Worm (Caenorhabditis elegans): ENCODE measurements around the gene gem-1.

gem-1 gene

DNA sequence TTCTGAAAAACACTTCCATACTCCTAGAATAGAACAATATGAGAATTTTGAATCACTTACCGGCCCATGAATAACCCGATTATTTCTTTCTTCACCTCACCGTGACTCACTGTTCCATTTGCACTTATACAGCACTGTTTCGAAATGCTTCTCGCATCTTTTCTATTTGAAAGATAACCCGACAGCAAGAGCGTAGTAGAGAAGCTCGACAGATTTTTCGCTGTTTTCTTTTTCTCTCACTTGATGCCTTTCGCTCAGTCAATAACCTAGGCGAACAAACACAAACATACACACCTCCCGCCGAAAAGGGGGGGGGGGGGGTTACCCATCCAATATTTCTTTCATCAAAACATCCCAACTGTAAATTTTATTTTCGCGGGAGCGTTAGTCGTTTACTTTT, 24.5 kb upstream of the gem-1 start:
- peak; percentile 35 for TF ChIP-seq pha-4 (tag; optimal IDR thresholded peaks at IDR 0.05)
- no peak for TF ChIP-seq blmp-1 (tag; optimal IDR thresholded peaks at IDR 0.05)

- no peak for TF ChIP-seq mab-5 (tag; optimal IDR thresholded peaks at IDR 0.05)
- no peak for TF ChIP-seq unc-120 (tag; optimal IDR thresholded peaks at IDR 0.05; ENCODE audit: poor library complexity, severe bottlenecking)
- no peak for TF ChIP-seq lin-13 (tag; optimal IDR thresholded peaks at IDR 0.05)
- no peak for TF ChIP-seq drap-1 (GFP tag; optimal IDR thresholded peaks at IDR 0.05)
- TF ChIP-seq sptf-1 (tag; optimal IDR thresholded peaks at IDR 0.05): no peak
These were observed 22.4 kb upstream of the gem-1 start, which contains the start of gene F02C12.2 for ce11 chrX:13399221-13399620. Gene F02C12.2, minus strand, starts transcription at chrX:13399321.

DNA sequence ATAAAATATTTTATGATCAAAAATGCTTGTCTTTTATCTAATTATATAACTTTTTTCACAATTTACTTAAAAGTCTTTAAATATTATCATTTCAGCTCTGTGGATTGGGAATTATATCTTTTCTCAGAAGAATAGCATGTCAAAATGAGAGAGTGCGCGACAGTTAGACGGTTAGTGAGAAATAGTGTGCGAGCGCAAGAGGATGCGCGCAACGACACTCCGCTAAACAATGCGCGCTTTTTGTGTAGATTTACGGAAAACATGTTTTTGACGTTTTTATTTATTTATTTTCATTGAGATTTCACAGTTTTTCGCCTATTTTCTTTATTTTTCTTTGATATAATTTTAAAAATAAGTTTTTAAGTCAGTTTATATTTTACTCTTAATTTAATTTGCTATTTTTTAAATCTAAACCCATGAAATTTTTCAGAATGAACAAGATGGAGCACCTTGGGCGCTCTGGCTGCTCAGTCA, 19.8 kb upstream of the gem-1 start, which contains the start of gene F02C12.3:
Gene F02C12.3, plus strand, starts transcription at position 424 of the 474 bp plus-strand sequence.
- TF ChIP-seq ces-1 (GFP tag; optimal IDR thresholded peaks at IDR 0.05) (peak; percentile 67), mab-5 (tag; optimal IDR thresholded peaks at IDR 0.05) (peak; percentile 4), ceh-39 (tag; optimal IDR thresholded peaks at IDR 0.05) (no peak), sem-2 (GFP tag; optimal IDR thresholded peaks at IDR 0.05) (no peak), nhr-76 (tag; optimal IDR thresholded peaks at IDR 0.05) (no peak), mep-1 (tag; optimal IDR thresholded peaks at IDR 0.05) (peak; percentile 65), pha-4 (tag; optimal IDR thresholded peaks at IDR 0.05) (peak; percentile 79), nhr-2 (tag; optimal IDR thresholded peaks at IDR 0.05) (peak; percentile 13), lin-13 (tag; optimal IDR thresholded peaks at IDR 0.05) (no peak), nhr-237 (tag; optimal IDR thresholded peaks at IDR 0.05) (peak; percentile 74), snpc-4 (tag; optimal IDR thresholded peaks at IDR 0.05) (no peak), lsy-2 (tag; optimal IDR thresholded peaks at IDR 0.05) (peak; percentile 50)

- TF ChIP-seq unc-39 (tag; optimal IDR thresholded peaks at IDR 0.05): no peak
- TF ChIP-seq unc-120 (tag; optimal IDR thresholded peaks at IDR 0.05; ENCODE audit: poor library complexity, severe bottlenecking): no peak
- no peak for TF ChIP-seq zip-8 (tag; optimal IDR thresholded peaks at IDR 0.05)
- TF ChIP-seq ceh-83 (GFP tag; optimal IDR thresholded peaks at IDR 0.05): no peak
- TF ChIP-seq blmp-1 (tag; optimal IDR thresholded peaks at IDR 0.05): no peak
- no peak for TF ChIP-seq unc-62 (GFP tag; optimal IDR thresholded peaks at IDR 0.05)
- no peak for TF ChIP-seq drap-1 (GFP tag; optimal IDR thresholded peaks at IDR 0.05)
- no peak for TF ChIP-seq mep-1 (tag; optimal IDR thresholded peaks at IDR 0.05)
- no peak for TF ChIP-seq mls-2 (tag; optimal IDR thresholded peaks at IDR 0.05)
- no peak for TF ChIP-seq nhr-2 (tag; optimal IDR thresholded peaks at IDR 0.05)
These were observed 18.2 kb upstream of the gem-1 start, which contains the start of gene irld-2 for ce11 chrX:13394971-13395370. Gene irld-2, minus strand, starts transcription at chrX:13395071.

DNA sequence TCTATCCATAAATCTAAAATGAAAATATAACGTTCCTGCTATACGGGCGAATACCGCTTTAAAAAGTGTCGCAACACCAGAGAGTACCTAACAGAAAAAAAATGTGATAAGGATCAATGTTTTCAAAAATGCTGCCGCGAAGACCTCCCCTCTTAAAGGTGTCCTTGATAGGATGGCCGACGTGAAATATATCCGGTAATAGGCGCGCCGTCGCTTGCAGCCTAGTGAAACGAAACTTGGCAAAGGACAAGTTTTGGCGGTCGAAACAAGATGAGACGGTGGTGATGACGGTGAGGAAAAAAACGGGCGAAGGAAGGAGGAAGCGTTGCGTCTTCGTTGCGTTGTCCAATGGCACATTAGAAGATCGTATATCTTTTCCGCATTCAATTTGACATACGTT, 12.0 kb upstream of the gem-1 start:
- no peak for TF ChIP-seq ceh-43 (GFP tag; optimal IDR thresholded peaks at IDR 0.05)

ce11 chrX:13387497-13387953, 10.7 kb upstream of the gem-1 start, which contains the start of gene C49F8.3:
Gene C49F8.3, minus strand, starts transcription at chrX:13387547.
- TF ChIP-seq M03D4.4 (tag; optimal IDR thresholded peaks at IDR 0.05) (no peak), ham-2 (GFP tag; optimal IDR thresholded peaks at IDR 0.05) (no peak), nhr-76 (tag; optimal IDR thresholded peaks at IDR 0.05) (no peak), lin-32 (GFP tag; optimal IDR thresholded peaks at IDR 0.05) (no peak), sem-2 (GFP tag; optimal IDR thresholded peaks at IDR 0.05) (no peak), nhr-28 (tag; optimal IDR thresholded peaks at IDR 0.05) (no peak), ztf-11 (tag; optimal IDR thresholded peaks at IDR 0.05) (no peak), cnd-1 (tag; optimal IDR thresholded peaks at IDR 0.05) (no peak), elt-3 (tag; optimal IDR thresholded peaks at IDR 0.05) (no peak), elt-1 (tag; optimal IDR thresholded peaks at IDR 0.05; ENCODE audit: borderline replicate concordance, insufficient read depth) (no peak), ceh-83 (GFP tag; optimal IDR thresholded peaks at IDR 0.05) (no peak), mep-1 (tag; optimal IDR thresholded peaks at IDR 0.05) (no peak)

Measured in whole organism, mixed stage, embryonic.